Worm (Caenorhabditis elegans) whole organism, L1 larva: Measurements from ENCODE around the gene lin-49.

Experiments
- C04F5.9 ChIP-seq: sonication (generic microtip); optimal IDR thresholded peaks from 2 replicates; lab custom pipeline; 2016; ENCODE audit warnings: missing genetic modification characterization, missing compliant biosample characterization
- C16A3.4 ChIP-seq: fragments of 150-350 bp; optimal IDR thresholded peaks from 2 replicates; lab custom pipeline; 2014; ENCODE audit warnings: missing biosample characterization, missing genetic modification characterization
- C34B4.2 ChIP-seq: sonication (generic microtip); optimal IDR thresholded peaks from 2 replicates; lab custom pipeline; 2017; ENCODE audit warnings: mild to moderate bottlenecking, missing genetic modification characterization, missing compliant biosample characterization
- F16B12.6 ChIP-seq: fragments of 150-350 bp; optimal IDR thresholded peaks from 2 replicates; lab custom pipeline; 2014; ENCODE audit warnings: missing biosample characterization, missing genetic modification characterization
- alr-1 ChIP-seq: fragments of 200-800 bp; sonication (Bioruptor generic); optimal IDR thresholded peaks from 2 replicates; lab custom pipeline; 2018; ENCODE audit warnings: borderline replicate concordance, mild to moderate bottlenecking, missing genetic modification characterization, missing compliant biosample characterization
- ama-1 ChIP-seq: fragments of 150-350 bp; optimal IDR thresholded peaks from 2 replicates; lab custom pipeline; 2014
- blmp-1 ChIP-seq: fragments of 150-350 bp; optimal IDR thresholded peaks from 2 replicates; lab custom pipeline; 2014; ENCODE audit warnings: missing biosample characterization, missing genetic modification characterization
- ceh-8 ChIP-seq: fragments of 200-800 bp; sonication (Bioruptor generic); optimal IDR thresholded peaks from 2 replicates; lab custom pipeline; 2018; ENCODE audit warnings: mild to moderate bottlenecking, missing genetic modification characterization, moderate library complexity, missing compliant biosample characterization
- ceh-82 ChIP-seq, 3 experiments: fragments of 150-350 bp in 1 of 3; sonication (generic microtip) in 2 of 3; optimal IDR thresholded peaks; 2 replicates each; lab custom pipeline; 2014 to 2017; ENCODE audit warnings: missing biosample characterization in 3 of 3, missing genetic modification characterization in 3 of 3
- dsc-1 ChIP-seq: sonication (generic microtip); optimal IDR thresholded peaks from 2 replicates; lab custom pipeline; 2016; ENCODE audit warnings: mild to moderate bottlenecking, missing genetic modification characterization, missing compliant biosample characterization
- efl-3 ChIP-seq: fragments of 200-800 bp; sonication (Bioruptor generic); optimal IDR thresholded peaks from 2 replicates; lab custom pipeline; 2018; ENCODE audit warnings: mild to moderate bottlenecking, missing genetic modification characterization, missing compliant biosample characterization
- egl-13 ChIP-seq: sonication (generic microtip); optimal IDR thresholded peaks from 2 replicates; lab custom pipeline; 2016; ENCODE audit warnings: missing genotype, missing genetic modification reagents, missing genetic modification characterization, missing compliant biosample characterization
- egl-27 ChIP-seq, 2 experiments: fragments of 150-350 bp in 1 of 2; sonication (generic microtip); optimal IDR thresholded peaks; 3 replicates each; lab custom pipeline; 2017 to 2018; ENCODE audit warnings: missing biosample characterization in 2 of 2, missing genetic modification characterization in 2 of 2, missing genetic modification reagents in 2 of 2
- elt-3 ChIP-seq, 6 experiments: fragments of 150-350 bp in 1 of 6; sonication (generic microtip); optimal IDR thresholded peaks; 2 replicates each; lab custom pipeline; 2017 to 2018; ENCODE audit warnings: missing biosample characterization in 6 of 6, missing genetic modification characterization in 6 of 6, inconsistent platforms in 1 of 6
- ets-5 ChIP-seq: fragments of 200-800 bp; sonication (Bioruptor generic); IDR thresholded peaks from 2 replicates; pipeline ENCODE4 v1.3.6; 2022; ENCODE audit warnings: missing genetic modification characterization, missing compliant biosample characterization
- fkh-4 ChIP-seq: sonication (generic microtip); optimal IDR thresholded peaks from 2 replicates; lab custom pipeline; 2016; ENCODE audit warnings: missing compliant biosample characterization, missing genetic modification characterization, borderline replicate concordance
- fkh-8 ChIP-seq: sonication (generic microtip); optimal IDR thresholded peaks from 2 replicates; lab custom pipeline; 2016; ENCODE audit warnings: mild to moderate bottlenecking, missing genetic modification characterization, missing compliant biosample characterization
- fos-1 ChIP-seq: fragments of 150-350 bp; optimal IDR thresholded peaks from 2 replicates; lab custom pipeline; 2014; ENCODE audit warnings: missing biosample characterization, missing genetic modification characterization
- hlh-17 ChIP-seq: fragments of 200-800 bp; sonication (Bioruptor generic); optimal IDR thresholded peaks from 2 replicates; lab custom pipeline; 2018; ENCODE audit warnings: missing genetic modification characterization, mild to moderate bottlenecking, missing compliant biosample characterization, moderate library complexity, borderline replicate concordance
- hpl-2 ChIP-seq: fragments of 150-350 bp; optimal IDR thresholded peaks from 2 replicates; lab custom pipeline; 2014; ENCODE audit warnings: missing biosample characterization, missing genetic modification reagents, missing genetic modification characterization
- irx-1 ChIP-seq: sonication (generic microtip); optimal IDR thresholded peaks from 2 replicates; lab custom pipeline; 2016; ENCODE audit warnings: missing genetic modification characterization, missing compliant biosample characterization
- jun-1 ChIP-seq: fragments of 150-350 bp; optimal IDR thresholded peaks from 2 replicates; lab custom pipeline; 2014; ENCODE audit warnings: missing biosample characterization, missing genetic modification reagents, missing genetic modification characterization
- lin-13 ChIP-seq: fragments of 150-350 bp; optimal IDR thresholded peaks from 2 replicates; lab custom pipeline; 2014; ENCODE audit warnings: missing biosample characterization, missing genetic modification reagents, missing genetic modification characterization
- lin-14 ChIP-seq: fragments of 200-800 bp; sonication (Bioruptor generic); optimal IDR thresholded peaks from 2 replicates; lab custom pipeline; 2018; ENCODE audit warnings: mild to moderate bottlenecking, missing genetic modification characterization, moderate library complexity, missing compliant biosample characterization
- lir-3 ChIP-seq: sonication (generic microtip); optimal IDR thresholded peaks from 2 replicates; lab custom pipeline; 2016; ENCODE audit warnings: mild to moderate bottlenecking, missing genetic modification characterization, moderate library complexity, missing compliant biosample characterization; ENCODE audit not compliant: poor library complexity
- lsy-2 ChIP-seq, 2 experiments: fragments of 150-350 bp; optimal IDR thresholded peaks; 2 replicates each; lab custom pipeline; 2014; ENCODE audit warnings: missing biosample characterization in 2 of 2, missing genetic modification characterization in 2 of 2
- mab-9 ChIP-seq: fragments of 200-800 bp; sonication (Bioruptor generic); IDR thresholded peaks from 2 replicates; pipeline ENCODE4 v1.3.6; 2022; ENCODE audit warnings: missing genetic modification reagents, missing genetic modification characterization, missing compliant biosample characterization
- mdl-1 ChIP-seq, 2 experiments: fragments of 150-350 bp; optimal IDR thresholded peaks; 2 replicates each; lab custom pipeline; 2014 to 2017; ENCODE audit warnings: missing biosample characterization in 2 of 2, missing genetic modification characterization in 2 of 2, inconsistent platforms in 1 of 2
- mep-1 ChIP-seq: fragments of 150-350 bp; optimal IDR thresholded peaks from 2 replicates; lab custom pipeline; 2014; ENCODE audit warnings: missing biosample characterization, missing genetic modification characterization
- nhr-11 ChIP-seq: fragments of 150-350 bp; optimal IDR thresholded peaks from 2 replicates; lab custom pipeline; 2014; ENCODE audit warnings: missing biosample characterization, missing genetic modification characterization
- nhr-20 ChIP-seq: sonication (generic microtip); optimal IDR thresholded peaks from 2 replicates; lab custom pipeline; 2016; ENCODE audit warnings: mild to moderate bottlenecking, missing genetic modification characterization, missing compliant biosample characterization
- nhr-237 ChIP-seq: fragments of 150-350 bp; optimal IDR thresholded peaks from 2 replicates; lab custom pipeline; 2014; ENCODE audit warnings: missing biosample characterization, missing genetic modification characterization
- nhr-28 ChIP-seq: fragments of 150-350 bp; optimal IDR thresholded peaks from 2 replicates; lab custom pipeline; 2014; ENCODE audit warnings: missing biosample characterization, missing genetic modification characterization
- nhr-47 ChIP-seq: sonication (generic microtip); optimal IDR thresholded peaks from 2 replicates; lab custom pipeline; 2016; ENCODE audit warnings: mild to moderate bottlenecking, missing genetic modification characterization, moderate library complexity, missing compliant biosample characterization
- nhr-77 ChIP-seq: fragments of 150-350 bp; optimal IDR thresholded peaks from 2 replicates; lab custom pipeline; 2014; ENCODE audit warnings: missing biosample characterization, missing genetic modification characterization
- nhr-84 ChIP-seq: sonication (generic microtip); optimal IDR thresholded peaks from 2 replicates; lab custom pipeline; 2017; ENCODE audit warnings: missing biosample characterization, missing genetic modification characterization
- nhr-85 ChIP-seq: sonication (generic microtip); peaks from one replicate; lab custom pipeline; 2016; ENCODE audit warnings: missing genetic modification characterization, inconsistent platforms, missing compliant biosample characterization
- pag-3 ChIP-seq: sonication (generic microtip); optimal IDR thresholded peaks from 2 replicates; lab custom pipeline; 2017; ENCODE audit warnings: missing genetic modification characterization, mild to moderate bottlenecking, missing compliant biosample characterization, antibody characterized with exemption, borderline replicate concordance; ENCODE audit not compliant: insufficient read depth
- pax-3 ChIP-seq: fragments of 200-800 bp; sonication (Bioruptor generic); optimal IDR thresholded peaks from 2 replicates; lab custom pipeline; 2018; ENCODE audit warnings: mild to moderate bottlenecking, missing genetic modification characterization, moderate library complexity, missing compliant biosample characterization
- pqm-1 ChIP-seq: sonication (generic microtip); optimal IDR thresholded peaks from 3 replicates; lab custom pipeline; 2017; ENCODE audit warnings: missing biosample characterization, missing genetic modification characterization
- rnt-1 ChIP-seq: sonication (generic microtip); optimal IDR thresholded peaks from 2 replicates; lab custom pipeline; 2016; ENCODE audit warnings: mild to moderate bottlenecking, missing genetic modification characterization, moderate library complexity, missing compliant biosample characterization
- skn-1 ChIP-seq: fragments of 150-350 bp; optimal IDR thresholded peaks from 2 replicates; lab custom pipeline; 2014; ENCODE audit warnings: missing biosample characterization, missing genetic modification characterization
- snu-23 ChIP-seq: sonication (generic microtip); optimal IDR thresholded peaks from 2 replicates; lab custom pipeline; 2016; ENCODE audit warnings: missing genetic modification characterization, missing compliant biosample characterization
- sox-4 ChIP-seq: sonication (generic microtip); optimal IDR thresholded peaks from 2 replicates; lab custom pipeline; 2016; ENCODE audit warnings: missing genetic modification characterization, missing compliant biosample characterization
- sup-37 ChIP-seq: fragments of 200-800 bp; sonication (Bioruptor generic); optimal IDR thresholded peaks from 2 replicates; lab custom pipeline; 2018; ENCODE audit warnings: mild to moderate bottlenecking, missing genetic modification characterization, missing compliant biosample characterization
- swsn-7 ChIP-seq: sonication (generic microtip); optimal IDR thresholded peaks from 2 replicates; lab custom pipeline; 2016; ENCODE audit warnings: missing genetic modification characterization, missing compliant biosample characterization
- tbx-2 ChIP-seq: sonication (generic microtip); optimal IDR thresholded peaks from 2 replicates; lab custom pipeline; 2016; ENCODE audit warnings: missing genetic modification characterization, missing compliant biosample characterization
- tlp-1 ChIP-seq: fragments of 150-350 bp; optimal IDR thresholded peaks from 2 replicates; lab custom pipeline; 2014; ENCODE audit warnings: missing biosample characterization, missing genetic modification characterization
- xbp-1 ChIP-seq: sonication (generic microtip); optimal IDR thresholded peaks from 2 replicates; lab custom pipeline; 2016; ENCODE audit warnings: missing genetic modification characterization, missing compliant biosample characterization
- zag-1 ChIP-seq: fragments of 150-350 bp; optimal IDR thresholded peaks from 2 replicates; lab custom pipeline; 2014; ENCODE audit warnings: missing biosample characterization, missing genetic modification characterization
- ztf-4 ChIP-seq: fragments of 150-350 bp; optimal IDR thresholded peaks from 2 replicates; lab custom pipeline; 2014; ENCODE audit warnings: missing biosample characterization, missing genetic modification characterization

The lin-49 gene

ce11 chrIV:8587057-8587456 is 33.4 kb upstream of the lin-49 start (continued):
- TF ChIP-seq fkh-8 (no peak), lin-14 (GFP tag; lab: Kevin White, UChicago) (peak; percentile 89), pax-3 (tag; lab: Kevin White, UChicago) (no peak), swsn-7 (peak; percentile 38), ztf-4 (peak; percentile 28), blmp-1 (peak; percentile 34), jun-1 (tag; lab: Kevin White, UChicago) (peak; percentile 24), fos-1 (tag; lab: Kevin White, UChicago) (peak; percentile 4), egl-13 (tag; lab: Kevin White, UChicago) (no peak), xbp-1 (tag; lab: Kevin White, UChicago) (peak; percentile 38), lsy-2 (tag; optimal IDR thresholded peaks at IDR 0.05; lab: Kevin White, UChicago) (peak in 1 of 2 experiments; percentile 58), lin-13 (GFP tag; lab: Kevin White, UChicago) (peak; percentile 44), snu-23 (GFP tag; lab: Kevin White, UChicago) (peak; percentile 58), mep-1 (tag; lab: Kevin White, UChicago) (peak; percentile 5), nhr-85 (tag; lab: Kevin White, UChicago) (peak; percentile 81), ceh-82 (tag; optimal IDR thresholded peaks at IDR 0.05; lab: Kevin White, UChicago) (peak in 2 of 3 experiments; percentile 42 to 50), F16B12.6 (tag; lab: Kevin White, UChicago) (no peak), tbx-2 (tag; lab: Kevin White, UChicago) (peak; percentile 41), nhr-77 (tag; lab: Kevin White, UChicago) (peak; percentile 39), egl-27 (tag; optimal IDR thresholded peaks at IDR 0.05; lab: Kevin White, UChicago) (peak in 1 of 2 experiments; percentile 70), C16A3.4 (tag; lab: Kevin White, UChicago) (no peak)

ce11 chrIV:8587605-8588004 is 32.9 kb upstream of the lin-49 start:
- no peak for TF ChIP-seq alr-1 (tag; lab: Kevin White, UChicago)
- no peak for TF ChIP-seq pqm-1
- TF ChIP-seq fkh-8 = peak; percentile 53
- no peak for TF ChIP-seq xbp-1 (tag; lab: Kevin White, UChicago)
- TF ChIP-seq swsn-7 = no peak
- TF ChIP-seq nhr-237 (tag; lab: Kevin White, UChicago) = no peak
- no peak for TF ChIP-seq nhr-77 (tag; lab: Kevin White, UChicago)
- TF ChIP-seq mab-9 (GFP tag; lab: Robert Waterston, UW) = no peak
- TF ChIP-seq nhr-84 (tag; lab: Kevin White, UChicago) = no peak
- no peak for TF ChIP-seq sup-37 (GFP tag; lab: Kevin White, UChicago)
- peak; percentile 18 for TF ChIP-seq ztf-4
- TF ChIP-seq ets-5 (GFP tag; lab: Robert Waterston, UW) = no peak
- TF ChIP-seq lin-14 (GFP tag; lab: Kevin White, UChicago) = peak; percentile 25
- TF ChIP-seq C34B4.2 (tag; lab: Kevin White, UChicago) = no peak
- no peak for TF ChIP-seq tbx-2 (tag; lab: Kevin White, UChicago)
- TF ChIP-seq ceh-8 (GFP tag; lab: Kevin White, UChicago) = no peak
- peak in 1 of 2 experiments; percentile 7 for TF ChIP-seq lsy-2 (tag; optimal IDR thresholded peaks at IDR 0.05; lab: Kevin White, UChicago)
- TF ChIP-seq tlp-1 (tag; lab: Kevin White, UChicago) = no peak
- no peak for TF ChIP-seq hpl-2
- peak; percentile 87 for TF ChIP-seq dsc-1 (tag; lab: Kevin White, UChicago)
- TF ChIP-seq rnt-1 (tag; lab: Kevin White, UChicago) = no peak
- TF ChIP-seq hlh-17 (GFP tag; lab: Kevin White, UChicago) = no peak
- no peak for TF ChIP-seq ama-1 (lab: Kevin White, UChicago)
- no peak for TF ChIP-seq nhr-20 (tag; lab: Kevin White, UChicago)
- no peak for TF ChIP-seq mdl-1 (tag; optimal IDR thresholded peaks at IDR 0.05; lab: Kevin White, UChicago)
- TF ChIP-seq efl-3 (GFP tag; lab: Kevin White, UChicago) = no peak
- TF ChIP-seq sox-4 (tag; lab: Kevin White, UChicago) = peak; percentile 73
- no peak for TF ChIP-seq lir-3 (tag; lab: Kevin White, UChicago)
- no peak for TF ChIP-seq C04F5.9 (tag; lab: Kevin White, UChicago)
- TF ChIP-seq fkh-4 (tag; lab: Kevin White, UChicago) = no peak
- no peak for TF ChIP-seq zag-1
- peak; percentile 19 for TF ChIP-seq nhr-47 (tag; lab: Kevin White, UChicago)
- TF ChIP-seq irx-1 (tag; lab: Kevin White, UChicago) = no peak
- TF ChIP-seq nhr-28 (tag; lab: Kevin White, UChicago) = no peak
- TF ChIP-seq skn-1 (tag; lab: Kevin White, UChicago) = no peak
- no peak for TF ChIP-seq nhr-11
- TF ChIP-seq lin-13 (GFP tag; lab: Kevin White, UChicago) = peak; percentile 20
- no peak for TF ChIP-seq elt-3 (tag; optimal IDR thresholded peaks at IDR 0.05; lab: Kevin White, UChicago)
- TF ChIP-seq pag-3 = no peak
